Worm (Caenorhabditis elegans): Measurements from ENCODE around the gene spl-2.

ce11 chrV:9125345-9125744 is 21.4 kb downstream of the spl-2 start, which contains the start of gene F21C10.5:
- TF ChIP-seq unc-62 (GFP tag; optimal IDR thresholded peaks at IDR 0.05) (no peak), snpc-4 (tag; optimal IDR thresholded peaks at IDR 0.05) (no peak), nhr-28 (tag; optimal IDR thresholded peaks at IDR 0.05) (no peak), C16A3.4 (tag; optimal IDR thresholded peaks at IDR 0.05) (no peak), dpl-1 (GFP tag; optimal IDR thresholded peaks at IDR 0.05) (no peak), mep-1 (tag; optimal IDR thresholded peaks at IDR 0.05) (no peak), pqm-1 (tag; optimal IDR thresholded peaks at IDR 0.05) (no peak), nhr-84 (tag; optimal IDR thresholded peaks at IDR 0.05) (no peak), lin-39 (tag; optimal IDR thresholded peaks at IDR 0.05) (no peak), ama-1 (optimal IDR thresholded peaks at IDR 0.05) (no peak), mdl-1 (tag; optimal IDR thresholded peaks at IDR 0.05) (no peak)

Data from whole organism, L1 larva.